Fruit fly (Drosophila melanogaster) Kc167 (cell line): Measurements from ENCODE around the gene tsg.

Source experiments
- Sin3A ChIP-seq: fragments of >200 bp; optimal IDR thresholded peaks from 2 replicates; lab custom pipeline; 2018; ENCODE audit warnings: missing external identifiers
- h ChIP-seq: fragments of >200 bp; optimal IDR thresholded peaks from 3 replicates; lab custom pipeline; 2018; ENCODE audit warnings: missing external identifiers

dm6 chrX:12003437-12004394 is 15.0 kb upstream of the tsg start, which contains the start of gene fw:
- TF ChIP-seq Sin3A (no peak), h (no peak)
